Worm (Caenorhabditis elegans) whole organism, L3 larva: ENCODE measurements around the gene fbxa-72.

ENCODE experiments used
- daf-12 ChIP-seq: fragments of 150-350 bp; optimal IDR thresholded peaks from 2 replicates; lab custom pipeline; 2014; ENCODE audit warnings: missing biosample characterization, missing genetic modification reagents, missing genetic modification characterization
- egl-27 ChIP-seq: sonication (generic microtip); optimal IDR thresholded peaks from 4 replicates; lab custom pipeline; 2017; ENCODE audit warnings: missing biosample characterization, missing genetic modification reagents, missing genetic modification characterization
- fkh-10 ChIP-seq: sonication (generic microtip); optimal IDR thresholded peaks from 2 replicates; lab custom pipeline; 2017; ENCODE audit warnings: missing biosample characterization, missing genetic modification reagents, missing genetic modification characterization
- nhr-11 ChIP-seq: fragments of 150-350 bp; optimal IDR thresholded peaks from 2 replicates; lab custom pipeline; 2014; ENCODE audit warnings: missing biosample characterization, missing genetic modification characterization
- nhr-237 ChIP-seq: fragments of 150-350 bp; optimal IDR thresholded peaks from 2 replicates; lab custom pipeline; 2014; ENCODE audit warnings: missing biosample characterization, missing genetic modification characterization
- nhr-43 ChIP-seq: sonication (generic microtip); optimal IDR thresholded peaks from 2 replicates; lab custom pipeline; 2016; ENCODE audit warnings: mild to moderate bottlenecking, missing genetic modification characterization, missing compliant biosample characterization; ENCODE audit not compliant: poor library complexity, severe bottlenecking
- pha-4 ChIP-seq: fragments of 150-350 bp; optimal IDR thresholded peaks from 2 replicates; lab custom pipeline; 2014; ENCODE audit warnings: missing biosample characterization, missing genetic modification reagents, missing genetic modification characterization
- zag-1 ChIP-seq: fragments of 150-350 bp; optimal IDR thresholded peaks from 2 replicates; lab custom pipeline; 2014; ENCODE audit warnings: missing biosample characterization, missing genetic modification characterization
- ztf-4 ChIP-seq: fragments of 150-350 bp; optimal IDR thresholded peaks from 2 replicates; lab custom pipeline; 2014; ENCODE audit warnings: missing biosample characterization, missing genetic modification characterization

ce11 chrV:654402-654801 is 22.2 kb downstream of the fbxa-72 start, which contains the start of gene srj-6:
- TF ChIP-seq ztf-4, result no peak
- no peak for TF ChIP-seq daf-12 (tag; lab: Kevin White, UChicago)
- TF ChIP-seq egl-27 (tag; lab: Kevin White, UChicago), result no peak
- TF ChIP-seq fkh-10 (GFP tag; lab: Kevin White, UChicago), result no peak
- no peak for TF ChIP-seq nhr-11 (tag; lab: Kevin White, UChicago)
- no peak for TF ChIP-seq nhr-237 (tag; lab: Kevin White, UChicago)
- TF ChIP-seq nhr-43 (tag; lab: Kevin White, UChicago), result no peak
- no peak for TF ChIP-seq pha-4
- no peak for TF ChIP-seq zag-1
